Worm (Caenorhabditis elegans): ENCODE measurements around the gene C11E4.8.

The C11E4.8 gene

DNA sequence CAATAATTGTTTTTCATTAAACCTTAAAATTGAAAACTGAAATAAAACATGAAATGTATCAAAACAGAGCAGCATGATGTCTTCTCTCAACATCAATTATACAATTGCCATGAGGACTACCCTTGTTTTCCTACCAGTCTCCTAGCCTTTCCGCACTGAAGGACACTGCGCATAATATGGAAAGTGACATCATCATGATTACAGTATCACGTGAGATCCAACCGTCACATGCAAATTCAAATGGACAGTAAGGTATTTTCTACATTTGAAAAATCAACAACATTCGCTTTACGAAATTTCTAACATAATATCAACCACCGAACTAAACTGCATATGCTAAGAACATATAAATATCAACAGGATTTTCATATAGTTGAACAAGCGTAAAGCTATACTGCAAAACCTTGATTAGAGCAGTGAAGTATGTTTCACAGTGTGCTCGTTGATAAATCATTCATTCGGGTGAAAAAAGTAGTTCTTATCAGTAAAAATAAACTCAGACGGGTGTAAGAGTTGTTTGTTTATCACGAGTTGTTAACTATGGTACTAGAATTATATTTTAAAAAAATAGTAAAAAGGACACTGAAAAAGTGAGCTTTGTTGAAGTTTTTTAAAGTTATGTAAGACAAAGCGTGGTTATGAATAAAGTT is 18.7 kb downstream of the C11E4.8 start (continued):
- TF ChIP-seq efl-3 (GFP tag; optimal IDR thresholded peaks at IDR 0.05) (no peak), isw-1 (GFP tag; IDR thresholded peaks at IDR 0.05) (no peak), sptf-1 (tag; optimal IDR thresholded peaks at IDR 0.05) (no peak), hpl-2 (GFP tag; optimal IDR thresholded peaks at IDR 0.05) (no peak), hlh-4 (tag; optimal IDR thresholded peaks at IDR 0.05) (no peak), efl-1 (optimal IDR thresholded peaks at IDR 0.05) (peak in 1 of 2 experiments; percentile 4), efl-1 (GFP tag; optimal IDR thresholded peaks at IDR 0.05 in 1 of 2) (no peak), lin-35 (GFP tag; optimal IDR thresholded peaks at IDR 0.05) (peak in 1 of 2 experiments; percentile 68), elt-2 (tag; optimal IDR thresholded peaks at IDR 0.05) (peak; percentile 71), ama-1 (optimal IDR thresholded peaks at IDR 0.05) (no peak), unc-62 (GFP tag; optimal IDR thresholded peaks at IDR 0.05) (no peak), blmp-1 (tag; optimal IDR thresholded peaks at IDR 0.05) (peak; percentile 75), sox-4 (tag; optimal IDR thresholded peaks at IDR 0.05) (peak; percentile 16), tbx-2 (tag; optimal IDR thresholded peaks at IDR 0.05) (no peak), nhr-85 (tag) (peak; percentile 97), zag-1 (tag; optimal IDR thresholded peaks at IDR 0.05) (no peak), lin-13 (GFP tag; optimal IDR thresholded peaks at IDR 0.05) (peak; percentile 61), nhr-28 (tag; optimal IDR thresholded peaks at IDR 0.05) (no peak), lin-14 (GFP tag; optimal IDR thresholded peaks at IDR 0.05) (peak; percentile 80), pqm-1 (tag; optimal IDR thresholded peaks at IDR 0.05) (no peak), nhr-237 (tag; optimal IDR thresholded peaks at IDR 0.05) (no peak), ceh-82 (tag; optimal IDR thresholded peaks at IDR 0.05) (no peak), nhr-71 (tag; optimal IDR thresholded peaks at IDR 0.05) (peak; percentile 83), hlh-17 (GFP tag; optimal IDR thresholded peaks at IDR 0.05; ENCODE audit: borderline replicate concordance) (no peak), aly-2 (tag; optimal IDR thresholded peaks at IDR 0.05) (no peak), fos-1 (tag; optimal IDR thresholded peaks at IDR 0.05) (no peak), ceh-8 (GFP tag; optimal IDR thresholded peaks at IDR 0.05) (peak; percentile 49), pax-3 (tag; optimal IDR thresholded peaks at IDR 0.05) (no peak), nhr-90 (tag; optimal IDR thresholded peaks at IDR 0.05; ENCODE audit: poor library complexity) (peak; percentile 75), rnt-1 (tag; optimal IDR thresholded peaks at IDR 0.05) (no peak), egl-27 (tag; optimal IDR thresholded peaks at IDR 0.05) (no peak), grh-1 (GFP tag; IDR thresholded peaks at IDR 0.05) (peak; percentile 48; the same call in 1 of the 2 replicates), unc-130 (tag; optimal IDR thresholded peaks at IDR 0.05) (no peak), skn-1 (tag; optimal IDR thresholded peaks at IDR 0.05) (no peak), dsc-1 (tag; optimal IDR thresholded peaks at IDR 0.05) (no peak), fkh-4 (tag; optimal IDR thresholded peaks at IDR 0.05; ENCODE audit: borderline replicate concordance) (no peak), irx-1 (tag; optimal IDR thresholded peaks at IDR 0.05) (no peak)

- TF ChIP-seq nhr-77 (tag; optimal IDR thresholded peaks at IDR 0.05) (no peak), nhr-85 (tag) (no peak), nhr-71 (tag; optimal IDR thresholded peaks at IDR 0.05) (peak; percentile 18), lsy-2 (tag; optimal IDR thresholded peaks at IDR 0.05) (peak in 1 of 2 experiments; percentile 20), sptf-1 (tag; optimal IDR thresholded peaks at IDR 0.05) (no peak), lin-14 (GFP tag; optimal IDR thresholded peaks at IDR 0.05) (peak; percentile 51)
Observed at ce11 chrX:9640902-9641301, 20.7 kb downstream of the C11E4.8 start.

ce11 chrX:9642775-9643461 is 22.7 kb downstream of the C11E4.8 start:
- TF ChIP-seq dsc-1 (tag; optimal IDR thresholded peaks at IDR 0.05) (no peak), swsn-7 (tag; optimal IDR thresholded peaks at IDR 0.05) (no peak), ceh-63 (GFP tag; optimal IDR thresholded peaks at IDR 0.05) (no peak), snpc-4 (tag; optimal IDR thresholded peaks at IDR 0.05) (peak; percentile 27), ztf-4 (tag; optimal IDR thresholded peaks at IDR 0.05) (no peak), mdl-1 (tag; optimal IDR thresholded peaks at IDR 0.05) (peak in 1 of 2 experiments; percentile 69), efl-3 (GFP tag; optimal IDR thresholded peaks at IDR 0.05) (no peak), isw-1 (GFP tag; IDR thresholded peaks at IDR 0.05) (no peak), irx-1 (tag; optimal IDR thresholded peaks at IDR 0.05) (peak; percentile 48), lin-14 (GFP tag; optimal IDR thresholded peaks at IDR 0.05) (peak; percentile 78), egl-27 (tag; optimal IDR thresholded peaks at IDR 0.05) (no peak), ama-1 (optimal IDR thresholded peaks at IDR 0.05) (no peak), elt-2 (tag; optimal IDR thresholded peaks at IDR 0.05) (no peak), mep-1 (tag; optimal IDR thresholded peaks at IDR 0.05) (peak; percentile 60), unc-30 (tag; optimal IDR thresholded peaks at IDR 0.05) (no peak), aha-1 (tag; optimal IDR thresholded peaks at IDR 0.05) (no peak), lin-15B (tag; optimal IDR thresholded peaks at IDR 0.05) (no peak), fos-1 (tag; optimal IDR thresholded peaks at IDR 0.05) (no peak), pqm-1 (tag; optimal IDR thresholded peaks at IDR 0.05) (no peak), ets-5 (GFP tag; IDR thresholded peaks at IDR 0.05) (no peak)
